Fruit fly (Drosophila melanogaster): ENCODE measurements around the gene CG6693.

dm6 chr3R:11200885-11201421, 20.5 kb downstream of the CG6693 start:
- TF ChIP-seq fd96Ca (GFP tag; IDR thresholded peaks at IDR 0.05) (peak; percentile 71; the same call in 2 of the 3 replicates), EcR (GFP tag; optimal IDR thresholded peaks at IDR 0.05) (no peak), CG32121 (GFP tag; IDR thresholded peaks at IDR 0.05) (peak; percentile 67), rn (GFP tag; IDR thresholded peaks at IDR 0.05) (no peak), CG9948 (tag; optimal IDR thresholded peaks at IDR 0.05) (peak; percentile 50), CG14655 (GFP tag; optimal IDR thresholded peaks at IDR 0.05) (peak; percentile 67)

Data from whole organism, pupa.